Worm (Caenorhabditis elegans): ENCODE measurements around the gene srw-133.

ce11 chrV:4160086-4160485 is 45.6 kb upstream of the srw-133 start, which contains the start of gene Y45G5AM.5:
- TF ChIP-seq lsy-2 (tag; optimal IDR thresholded peaks at IDR 0.05) (no peak), mab-5 (tag; optimal IDR thresholded peaks at IDR 0.05) (no peak)

Data from whole organism, mixed stage, embryonic.